Fruit fly (Drosophila melanogaster) whole organism, embryonic: ENCODE results near the gene CG15764.

Experiments
- B-H1 ChIP-seq: fragments of 200-800 bp; sonication (Bioruptor generic); IDR thresholded peaks from 3 replicates; pipeline ENCODE4 v1.3.6; 2022; ENCODE audit warnings: missing biosample characterization, missing genetic modification characterization
- BtbVII ChIP-seq: fragments of 200-800 bp; sonication (Bioruptor generic); optimal IDR thresholded peaks from 3 replicates; lab custom pipeline; 2017; ENCODE audit warnings: missing biosample characterization, mild to moderate bottlenecking, missing genetic modification characterization
- CG10274 ChIP-seq: fragments of 200-800 bp; sonication (Bioruptor generic); optimal IDR thresholded peaks from 3 replicates; lab custom pipeline; 2017; ENCODE audit warnings: missing biosample characterization, mild to moderate bottlenecking, missing genetic modification characterization
- CG12071 ChIP-seq: fragments of 200-800 bp; sonication (Bioruptor generic); optimal IDR thresholded peaks from 3 replicates; lab custom pipeline; 2018; ENCODE audit warnings: missing biosample characterization, mild to moderate bottlenecking, missing genetic modification characterization
- CG1233 ChIP-seq: fragments of 200-800 bp; sonication (Bioruptor generic); optimal IDR thresholded peaks from 4 replicates; lab custom pipeline; 2018; ENCODE audit warnings: missing biosample characterization, mild to moderate bottlenecking, missing genetic modification characterization
- CG12391 ChIP-seq: fragments of 200-800 bp; sonication (Bioruptor generic); optimal IDR thresholded peaks from 3 replicates; lab custom pipeline; 2018; ENCODE audit warnings: missing biosample characterization, mild to moderate bottlenecking, missing genetic modification characterization, moderate library complexity
- CG14050 ChIP-seq: fragments of 200-800 bp; sonication (Bioruptor generic); IDR thresholded peaks from 3 replicates; pipeline ENCODE4 v1.3.6; 2022; ENCODE audit warnings: missing biosample characterization, missing genetic modification characterization
- CG14441 ChIP-seq: fragments of 200-800 bp; sonication (Bioruptor generic); IDR thresholded peaks from 2 replicates; pipeline ENCODE4 v1.3.6; 2022; ENCODE audit warnings: missing biosample characterization, missing genetic modification characterization
- CG1529 ChIP-seq: fragments of 200-800 bp; sonication (Bioruptor generic); optimal IDR thresholded peaks from 3 replicates; lab custom pipeline; 2018; ENCODE audit warnings: missing biosample characterization, missing genetic modification characterization
- CG15601 ChIP-seq: fragments of 200-800 bp; sonication (Bioruptor generic); optimal IDR thresholded peaks from 3 replicates; lab custom pipeline; 2019; ENCODE audit warnings: missing biosample characterization, mild to moderate bottlenecking, missing genetic modification characterization, moderate library complexity
- CG18476 ChIP-seq: fragments of 200-800 bp; sonication (Bioruptor generic); optimal IDR thresholded peaks from 2 replicates; lab custom pipeline; 2016; ENCODE audit warnings: missing biosample characterization, mild to moderate bottlenecking, missing genetic modification characterization
- CG2712 ChIP-seq: fragments of 200-800 bp; optimal IDR thresholded peaks from 3 replicates; lab custom pipeline; 2019; ENCODE audit warnings: missing biosample characterization, mild to moderate bottlenecking, missing genetic modification characterization, moderate library complexity
- CG32767 ChIP-seq: fragments of 200-800 bp; sonication (Bioruptor generic); IDR thresholded peaks from 2 replicates; pipeline ENCODE4 v1.3.6; 2022; ENCODE audit warnings: missing biosample characterization, missing genetic modification characterization
- CG4404 ChIP-seq: fragments of 200-800 bp; sonication (Bioruptor generic); IDR thresholded peaks from 2 replicates; pipeline ENCODE4 v1.3.6; 2022; ENCODE audit warnings: missing biosample characterization, missing genetic modification characterization
- CG5953 ChIP-seq: fragments of 200-800 bp; sonication (Bioruptor generic); IDR thresholded peaks from 2 replicates; pipeline ENCODE4 v1.3.6; 2022; ENCODE audit warnings: missing biosample characterization, missing genetic modification characterization
- CG6175 ChIP-seq: fragments of 200-800 bp; sonication (Bioruptor generic); IDR thresholded peaks from 3 replicates; pipeline ENCODE4 v1.3.6; 2022; ENCODE audit warnings: missing biosample characterization, missing genetic modification characterization
- CG6254 ChIP-seq: fragments of 200-800 bp; sonication (Bioruptor generic); optimal IDR thresholded peaks from 3 replicates; lab custom pipeline; 2017; ENCODE audit warnings: mild to moderate bottlenecking, missing biosample characterization, missing genetic modification reagents, missing genetic modification characterization
- CG6272 ChIP-seq: fragments of 200-800 bp; sonication (Bioruptor generic); IDR thresholded peaks from 2 replicates; pipeline ENCODE4 v1.3.6; 2022; ENCODE audit warnings: missing biosample characterization, missing genetic modification characterization
- CG6683 ChIP-seq: fragments of 200-800 bp; sonication (Bioruptor generic); optimal IDR thresholded peaks from 2 replicates; lab custom pipeline; 2017; ENCODE audit warnings: missing biosample characterization, mild to moderate bottlenecking, missing genetic modification characterization, missing genetic modification reagents
- CG7556 ChIP-seq: fragments of 200-800 bp; sonication (Bioruptor generic); optimal IDR thresholded peaks from 2 replicates; lab custom pipeline; 2017; ENCODE audit warnings: missing biosample characterization, mild to moderate bottlenecking, missing genetic modification characterization
- CG8765 ChIP-seq: fragments of 200-800 bp; sonication (Bioruptor generic); IDR thresholded peaks from 2 replicates; pipeline ENCODE4 v1.3.6; 2022; ENCODE audit warnings: missing biosample characterization, missing genetic modification characterization
- CG9437 ChIP-seq: fragments of 200-800 bp; sonication (Bioruptor generic); optimal IDR thresholded peaks from 2 replicates; lab custom pipeline; 2018; ENCODE audit warnings: missing biosample characterization, mild to moderate bottlenecking, missing genetic modification characterization
- CG9817 ChIP-seq: fragments of 200-800 bp; sonication (Bioruptor generic); optimal IDR thresholded peaks from 2 replicates; lab custom pipeline; 2018; ENCODE audit warnings: missing biosample characterization, mild to moderate bottlenecking, missing genetic modification characterization, moderate library complexity
- CG9932 ChIP-seq: fragments of 200-800 bp; sonication (Bioruptor generic); IDR thresholded peaks from 2 replicates; pipeline ENCODE4 v1.3.6; 2022; ENCODE audit warnings: missing biosample characterization, missing genetic modification characterization
- D ChIP-seq, 2 experiments: fragments of 200-800 bp in 1 of 2; fragments of >200 bp in 1 of 2; sonication (Bioruptor generic) in 1 of 2; optimal IDR thresholded peaks; 2 replicates in 1 of 2; 3 replicates in 1 of 2; lab custom pipeline; 2017; ENCODE audit warnings: mild to moderate bottlenecking in 1 of 2, missing biosample characterization in 1 of 2, missing genetic modification characterization in 1 of 2, missing genetic modification reagents in 1 of 2
- Dfd ChIP-seq, 2 experiments: fragments of >200 bp; optimal IDR thresholded peaks; 2 replicates each; lab custom pipeline; 2017; ENCODE audit warnings: missing biosample characterization in 2 of 2, missing genetic modification characterization in 2 of 2
- Drgx ChIP-seq: fragments of 200-800 bp; sonication (Bioruptor generic); IDR thresholded peaks from 2 replicates; pipeline ENCODE4 v1.3.6; 2022; ENCODE audit warnings: missing biosample characterization, missing genetic modification characterization
- MTF-1 ChIP-seq: fragments of 200-800 bp; sonication (Bioruptor generic); optimal IDR thresholded peaks from 2 replicates; lab custom pipeline; 2018; ENCODE audit warnings: missing biosample characterization, mild to moderate bottlenecking, missing genetic modification characterization, borderline replicate concordance
- Sry-β ChIP-seq: fragments of 200-800 bp; sonication (Bioruptor generic); optimal IDR thresholded peaks from 2 replicates; lab custom pipeline; 2018; ENCODE audit warnings: missing biosample characterization, mild to moderate bottlenecking, missing genetic modification characterization, moderate library complexity
- abd-A ChIP-seq: fragments of 200-800 bp; sonication (Bioruptor generic); optimal IDR thresholded peaks from 3 replicates; lab custom pipeline; 2019; ENCODE audit warnings: missing biosample characterization, mild to moderate bottlenecking, missing genetic modification characterization, moderate library complexity
- ato ChIP-seq: fragments of 200-800 bp; sonication (Bioruptor generic); IDR thresholded peaks from 2 replicates; pipeline ENCODE4 v1.3.6; 2022; ENCODE audit warnings: missing biosample characterization, missing genetic modification characterization; ENCODE audit not compliant: partially characterized antibody
- chinmo ChIP-seq: fragments of 200-800 bp; sonication (Bioruptor generic); IDR thresholded peaks from 4 replicates; pipeline ENCODE4 v1.3.6; 2022; ENCODE audit warnings: missing biosample characterization, missing genetic modification characterization; ENCODE audit not compliant: partially characterized antibody
- crc ChIP-seq: fragments of 200-800 bp; sonication (Bioruptor generic); optimal IDR thresholded peaks from 2 replicates; lab custom pipeline; 2016; ENCODE audit warnings: missing biosample characterization, missing genetic modification characterization
- crol ChIP-seq: fragments of 200-800 bp; sonication (Bioruptor generic); IDR thresholded peaks from 2 replicates; pipeline ENCODE4 v1.3.6; 2022; ENCODE audit warnings: missing biosample characterization, missing genetic modification characterization
- dimm ChIP-seq: fragments of 200-800 bp; sonication (Bioruptor generic); IDR thresholded peaks from 2 replicates; pipeline ENCODE4 v1.3.6; 2022; ENCODE audit warnings: missing biosample characterization, missing genetic modification characterization
- disco-r ChIP-seq: fragments of 200-800 bp; sonication (Bioruptor generic); optimal IDR thresholded peaks from 2 replicates; lab custom pipeline; 2016; ENCODE audit warnings: missing biosample characterization, missing genetic modification characterization
- exex ChIP-seq: fragments of 200-800 bp; sonication (Bioruptor generic); optimal IDR thresholded peaks from 4 replicates; lab custom pipeline; 2018; ENCODE audit warnings: missing biosample characterization, mild to moderate bottlenecking, missing genetic modification characterization, moderate library complexity
- gro ChIP-seq: fragments of 200-800 bp; sonication (Bioruptor generic); optimal IDR thresholded peaks from 2 replicates; lab custom pipeline; 2016; ENCODE audit warnings: missing biosample characterization, missing genetic modification characterization
- kah ChIP-seq: fragments of 200-800 bp; sonication (Bioruptor generic); optimal IDR thresholded peaks from 2 replicates; lab custom pipeline; 2018; ENCODE audit warnings: missing biosample characterization, mild to moderate bottlenecking, missing genetic modification characterization
- kni ChIP-seq: fragments of 200-800 bp; sonication (Bioruptor generic); optimal IDR thresholded peaks from 3 replicates; lab custom pipeline; 2017; ENCODE audit warnings: mild to moderate bottlenecking, missing biosample characterization, missing genetic modification reagents, missing genetic modification characterization
- lola ChIP-seq, 3 experiments: fragments of >200 bp in 2 of 3; fragments of 200-800 bp in 1 of 3; sonication (Bioruptor generic) in 1 of 3; optimal IDR thresholded peaks; 2 replicates each; lab custom pipeline; 2017 to 2019; ENCODE audit warnings: missing biosample characterization in 3 of 3, missing genetic modification characterization in 3 of 3, mild to moderate bottlenecking in 1 of 3, moderate library complexity in 1 of 3
- lov ChIP-seq, 2 experiments: fragments of 200-800 bp in 1 of 2; fragments of >200 bp in 1 of 2; sonication (Bioruptor generic) in 1 of 2; IDR thresholded peaks in 1 of 2; optimal IDR thresholded peaks in 1 of 2; 2 replicates in 1 of 2; 3 replicates in 1 of 2; pipeline versions ENCODE4 v1.3.6 to Lab custom; 2017 to 2022; ENCODE audit warnings: missing biosample characterization in 1 of 2, missing genetic modification characterization in 1 of 2
- nmo ChIP-seq: fragments of 200-800 bp; sonication (Bioruptor generic); optimal IDR thresholded peaks from 2 replicates; lab custom pipeline; 2018; ENCODE audit warnings: missing biosample characterization, mild to moderate bottlenecking, missing genetic modification characterization, moderate library complexity
- oc ChIP-seq: fragments of 200-800 bp; sonication (Bioruptor generic); optimal IDR thresholded peaks from 2 replicates; lab custom pipeline; 2018; ENCODE audit warnings: missing biosample characterization, mild to moderate bottlenecking, missing genetic modification characterization, moderate library complexity
- pnt ChIP-seq: fragments of 200-800 bp; sonication (Bioruptor generic); optimal IDR thresholded peaks from 3 replicates; lab custom pipeline; 2016; ENCODE audit warnings: missing biosample characterization, missing genetic modification characterization
- pros ChIP-seq: fragments of 200-800 bp; sonication (Bioruptor generic); optimal IDR thresholded peaks from 3 replicates; lab custom pipeline; 2019; ENCODE audit warnings: missing biosample characterization, mild to moderate bottlenecking, missing genetic modification characterization, moderate library complexity
- so ChIP-seq: fragments of 200-800 bp; sonication (Bioruptor generic); IDR thresholded peaks from 3 replicates; pipeline ENCODE4 v1.3.6; 2022; ENCODE audit warnings: missing biosample characterization, missing genetic modification characterization
- yki ChIP-seq: fragments of >200 bp; optimal IDR thresholded peaks from 3 replicates; lab custom pipeline; 2018

The CG15764 gene

dm6 chrX:5886764-5887555 lies 18.1 kb downstream of the CG15764 start (continued):
- TF ChIP-seq CG6683 (GFP tag; lab: Kevin White, UChicago) (no peak), CG5953 (GFP tag; lab: Robert Waterston, UW) (no peak), CG12391 (tag; lab: Kevin White, UChicago) (peak; percentile 29), disco-r (no peak), dimm (GFP tag; lab: Robert Waterston, UW) (no peak), kah (GFP tag; lab: Kevin White, UChicago) (no peak), so (GFP tag; lab: Robert Waterston, UW) (no peak), B-H1 (GFP tag; lab: Robert Waterston, UW) (no peak), CG4404 (no peak), CG9437 (no peak), CG9817 (tag; lab: Kevin White, UChicago) (no peak), CG1233 (GFP tag; lab: Kevin White, UChicago) (no peak), gro (no peak), CG14441 (GFP tag; lab: Robert Waterston, UW) (0 out of 2 replicates have a peak, but pooled peaks have one; percentile 28), D (optimal IDR thresholded peaks at IDR 0.05; lab: Kevin White, UChicago) (no peak), D (GFP tag; optimal IDR thresholded peaks at IDR 0.05; lab: Kevin White, UChicago) (no peak), Sry-β (GFP tag; lab: Kevin White, UChicago) (no peak), chinmo (GFP tag; lab: Robert Waterston, UW) (peak; percentile 64; the same call in 1 of the 4 replicates), pnt (GFP tag; lab: Kevin White, UChicago) (peak; percentile 31), CG14050 (GFP tag; lab: Robert Waterston, UW) (no peak), MTF-1 (no peak), CG6272 (GFP tag; lab: Robert Waterston, UW) (no peak), ato (GFP tag; lab: Robert Waterston, UW) (no peak), crc (GFP tag; lab: Kevin White, UChicago) (no peak), CG10274 (GFP tag; lab: Kevin White, UChicago) (no peak), Drgx (GFP tag; lab: Robert Waterston, UW) (peak; percentile 43; the same call in 1 of the 2 replicates), oc (tag; lab: Kevin White, UChicago) (peak; percentile 57), Dfd (GFP tag; optimal IDR thresholded peaks at IDR 0.05; lab: Kevin White, UChicago) (no peak), pros (GFP tag; lab: Kevin White, UChicago) (peak; percentile 13), CG15601 (tag; lab: Kevin White, UChicago) (no peak), abd-A (peak; percentile 32), CG6254 (GFP tag; lab: Kevin White, UChicago) (no peak), CG8765 (GFP tag; lab: Robert Waterston, UW) (no peak), lov (optimal IDR thresholded peaks at IDR 0.05; lab: Kevin White, UChicago) (no peak), lov (GFP tag; IDR thresholded peaks at IDR 0.05; lab: Robert Waterston, UW) (0 out of 3 replicates have a peak, but pooled peaks have one; percentile 48), BtbVII (no peak), nmo (GFP tag; lab: Kevin White, UChicago) (peak; percentile 17), exex (tag; lab: Kevin White, UChicago) (no peak), CG1529 (GFP tag; lab: Kevin White, UChicago) (no peak), CG9932 (GFP tag; lab: Robert Waterston, UW) (0 out of 2 replicates have a peak, but pooled peaks have one; percentile 31), CG32767 (GFP tag; lab: Robert Waterston, UW) (0 out of 2 replicates have a peak, but pooled peaks have one; percentile 9), CG2712 (tag; lab: Kevin White, UChicago) (peak; percentile 55), CG12071 (GFP tag; lab: Kevin White, UChicago) (no peak), crol (GFP tag; lab: Robert Waterston, UW) (peak; percentile 97), kni (peak; percentile 64), CG6175 (no peak), CG7556 (GFP tag; lab: Kevin White, UChicago) (no peak), yki (peak; percentile 84), CG18476 (GFP tag; lab: Kevin White, UChicago) (no peak), lola (GFP tag; optimal IDR thresholded peaks at IDR 0.05; lab: Kevin White, UChicago) (peak in 1 of 3 experiments; percentile 30)
